Fruit fly (Drosophila melanogaster) whole organism, embryonic: ENCODE data around the gene SmydA-9.

Experiments used
- Atf-2 ChIP-seq: fragments of 200-800 bp; sonication (Bioruptor generic); optimal IDR thresholded peaks from 2 replicates; lab custom pipeline; 2016; ENCODE audit warnings: missing biosample characterization, missing genetic modification characterization
- Bdp1 ChIP-seq: fragments of 200-800 bp; sonication (Bioruptor generic); optimal IDR thresholded peaks from 3 replicates; lab custom pipeline; 2016; ENCODE audit warnings: missing biosample characterization, missing genetic modification characterization
- BtbVII ChIP-seq: fragments of 200-800 bp; sonication (Bioruptor generic); optimal IDR thresholded peaks from 3 replicates; lab custom pipeline; 2017; ENCODE audit warnings: missing biosample characterization, mild to moderate bottlenecking, missing genetic modification characterization
- CG10565 ChIP-seq: fragments of 200-800 bp; sonication (Bioruptor generic); optimal IDR thresholded peaks from 3 replicates; lab custom pipeline; 2016; ENCODE audit warnings: missing biosample characterization, mild to moderate bottlenecking, missing genetic modification characterization
- CG11695 ChIP-seq: fragments of 200-800 bp; sonication (Bioruptor generic); IDR thresholded peaks from 3 replicates; pipeline ENCODE4 v1.3.6; 2022; ENCODE audit warnings: missing biosample characterization, missing genetic modification characterization
- CG12219 ChIP-seq: fragments of 200-800 bp; sonication (Bioruptor generic); optimal IDR thresholded peaks from 3 replicates; lab custom pipeline; 2018; ENCODE audit warnings: missing biosample characterization, mild to moderate bottlenecking, missing genetic modification characterization
- CG12391 ChIP-seq: fragments of 200-800 bp; sonication (Bioruptor generic); optimal IDR thresholded peaks from 3 replicates; lab custom pipeline; 2018; ENCODE audit warnings: missing biosample characterization, mild to moderate bottlenecking, missing genetic modification characterization, moderate library complexity
- CG15514 ChIP-seq: fragments of 200-800 bp; sonication (Bioruptor generic); optimal IDR thresholded peaks from 3 replicates; lab custom pipeline; 2017; ENCODE audit warnings: missing biosample characterization, missing genetic modification characterization, mild to moderate bottlenecking, moderate library complexity, missing genetic modification reagents
- CG16813 ChIP-seq: fragments of 200-800 bp; sonication (Bioruptor generic); IDR thresholded peaks from 3 replicates; pipeline ENCODE4 v1.3.6; 2022; ENCODE audit warnings: missing biosample characterization, missing genetic modification characterization; ENCODE audit not compliant: partially characterized antibody
- CG17385 ChIP-seq: fragments of 200-800 bp; sonication (Bioruptor generic); optimal IDR thresholded peaks from 3 replicates; lab custom pipeline; 2018; ENCODE audit warnings: missing biosample characterization, mild to moderate bottlenecking, missing genetic modification characterization
- CG17568 ChIP-seq: fragments of 200-800 bp; sonication (Bioruptor generic); optimal IDR thresholded peaks from 2 replicates; lab custom pipeline; 2018; ENCODE audit warnings: missing biosample characterization, mild to moderate bottlenecking, missing genetic modification characterization, moderate library complexity
- CG18599 ChIP-seq: fragments of 200-800 bp; sonication (Bioruptor generic); optimal IDR thresholded peaks from 3 replicates; lab custom pipeline; 2017; ENCODE audit warnings: missing biosample characterization, missing genetic modification characterization, mild to moderate bottlenecking, moderate library complexity, missing genetic modification reagents
- CG18619 ChIP-seq: fragments of 200-800 bp; sonication (Bioruptor generic); optimal IDR thresholded peaks from 3 replicates; lab custom pipeline; 2017; ENCODE audit warnings: missing biosample characterization, mild to moderate bottlenecking, missing genetic modification characterization
- CG2120 ChIP-seq: fragments of 200-800 bp; sonication (Bioruptor generic); optimal IDR thresholded peaks from 3 replicates; lab custom pipeline; 2016; ENCODE audit warnings: missing biosample characterization, missing genetic modification characterization
- CG30020 ChIP-seq: fragments of 200-800 bp; optimal IDR thresholded peaks from 2 replicates; lab custom pipeline; 2019; ENCODE audit warnings: missing biosample characterization, mild to moderate bottlenecking, missing genetic modification characterization, moderate library complexity
- CG32767 ChIP-seq: fragments of 200-800 bp; sonication (Bioruptor generic); IDR thresholded peaks from 2 replicates; pipeline ENCODE4 v1.3.6; 2022; ENCODE audit warnings: missing biosample characterization, missing genetic modification characterization
- CG3726 ChIP-seq: fragments of 200-800 bp; sonication (Bioruptor generic); IDR thresholded peaks from 3 replicates; pipeline ENCODE4, ENCODE4 v1.3.6; 2022; ENCODE audit warnings: missing biosample characterization, missing genetic modification characterization
- CG7987 ChIP-seq: fragments of 200-800 bp; sonication (Bioruptor generic); optimal IDR thresholded peaks from 2 replicates; lab custom pipeline; 2018; ENCODE audit warnings: missing biosample characterization, mild to moderate bottlenecking, missing genetic modification characterization, moderate library complexity
- CG8944 ChIP-seq: fragments of 200-800 bp; sonication (Bioruptor generic); optimal IDR thresholded peaks from 3 replicates; lab custom pipeline; 2016; ENCODE audit warnings: missing biosample characterization, missing genetic modification characterization
- CG9727 ChIP-seq: fragments of 200-800 bp; sonication (Bioruptor generic); optimal IDR thresholded peaks from 3 replicates; lab custom pipeline; 2017; ENCODE audit warnings: missing biosample characterization, mild to moderate bottlenecking, missing genetic modification characterization
- CHES-1-like ChIP-seq: fragments of 200-800 bp; sonication (Bioruptor generic); optimal IDR thresholded peaks from 2 replicates; lab custom pipeline; 2016; ENCODE audit warnings: missing biosample characterization, missing genetic modification characterization
- CTCF ChIP-seq: fragments of 200-800 bp; sonication (Bioruptor generic); optimal IDR thresholded peaks from 2 replicates; lab custom pipeline; 2017; ENCODE audit warnings: missing biosample characterization, mild to moderate bottlenecking, missing genetic modification characterization, moderate library complexity
- D ChIP-seq, 2 experiments: fragments of 200-800 bp in 1 of 2; fragments of >200 bp in 1 of 2; sonication (Bioruptor generic) in 1 of 2; optimal IDR thresholded peaks; 2 replicates in 1 of 2; 3 replicates in 1 of 2; lab custom pipeline; 2017; ENCODE audit warnings: mild to moderate bottlenecking in 1 of 2, missing biosample characterization in 1 of 2, missing genetic modification characterization in 1 of 2, missing genetic modification reagents in 1 of 2
- Dll ChIP-seq: fragments of 200-800 bp; sonication (Bioruptor generic); IDR thresholded peaks from 4 replicates; pipeline ENCODE4 v1.3.6; 2022; ENCODE audit warnings: missing biosample characterization, missing genetic modification characterization; ENCODE audit not compliant: partially characterized antibody
- Dref ChIP-seq: fragments of 200-800 bp; sonication (Bioruptor generic); IDR thresholded peaks from 2 replicates; pipeline ENCODE4 v1.3.6; 2022; ENCODE audit warnings: missing biosample characterization, missing genetic modification characterization
- Hmr ChIP-seq: fragments of 200-800 bp; sonication (Bioruptor generic); optimal IDR thresholded peaks from 3 replicates; lab custom pipeline; 2017; ENCODE audit warnings: mild to moderate bottlenecking, missing biosample characterization, missing genetic modification reagents, missing genetic modification characterization
- Hr3 ChIP-seq: fragments of 200-800 bp; sonication (Bioruptor generic); optimal IDR thresholded peaks from 3 replicates; lab custom pipeline; 2016; ENCODE audit warnings: missing biosample characterization, missing genetic modification characterization
- Hr51 ChIP-seq, 2 experiments: fragments of 200-800 bp; sonication (Bioruptor generic); optimal IDR thresholded peaks; 2 replicates in 1 of 2; 3 replicates in 1 of 2; lab custom pipeline; 2016 to 2018; ENCODE audit warnings: missing biosample characterization in 2 of 2, missing genetic modification characterization in 2 of 2, mild to moderate bottlenecking in 1 of 2, moderate library complexity in 1 of 2
- MTF-1 ChIP-seq: fragments of 200-800 bp; sonication (Bioruptor generic); optimal IDR thresholded peaks from 2 replicates; lab custom pipeline; 2018; ENCODE audit warnings: missing biosample characterization, mild to moderate bottlenecking, missing genetic modification characterization, borderline replicate concordance
- Med ChIP-seq: fragments of 200-800 bp; sonication (Bioruptor generic); peaks from one replicate; lab custom pipeline; 2016; ENCODE audit warnings: missing biosample characterization, missing genetic modification characterization, mild to moderate bottlenecking, inconsistent platforms, moderate library complexity
- Pdp1 ChIP-seq, 2 experiments: fragments of 200-800 bp; sonication (Bioruptor generic); optimal IDR thresholded peaks; 3 replicates each; lab custom pipeline; 2016; ENCODE audit warnings: missing biosample characterization in 2 of 2, missing genetic modification characterization in 2 of 2, mild to moderate bottlenecking in 1 of 2, moderate library complexity in 1 of 2
- Spps ChIP-seq: fragments of 200-800 bp; sonication (Bioruptor generic); optimal IDR thresholded peaks from 2 replicates; lab custom pipeline; 2018; ENCODE audit warnings: missing biosample characterization, mild to moderate bottlenecking, missing genetic modification characterization
- al ChIP-seq: fragments of 200-800 bp; sonication (Bioruptor generic); IDR thresholded peaks from 2 replicates; pipeline ENCODE4 v1.3.6; 2022; ENCODE audit warnings: missing biosample characterization, missing genetic modification characterization
- chinmo ChIP-seq: fragments of 200-800 bp; sonication (Bioruptor generic); IDR thresholded peaks from 4 replicates; pipeline ENCODE4 v1.3.6; 2022; ENCODE audit warnings: missing biosample characterization, missing genetic modification characterization; ENCODE audit not compliant: partially characterized antibody
- chm ChIP-seq: fragments of 200-800 bp; sonication (Bioruptor generic); IDR thresholded peaks from 2 replicates; pipeline ENCODE4 v1.3.6; 2022; ENCODE audit warnings: missing biosample characterization, missing genetic modification characterization
- crp ChIP-seq, 2 experiments: fragments of 200-800 bp; sonication (Bioruptor generic); optimal IDR thresholded peaks; 2 replicates in 1 of 2; 3 replicates in 1 of 2; lab custom pipeline; 2017; ENCODE audit warnings: missing biosample characterization in 2 of 2, missing genetic modification characterization in 2 of 2, mild to moderate bottlenecking in 1 of 2, moderate library complexity in 1 of 2
- dmrt99B ChIP-seq: fragments of 200-800 bp; sonication (Bioruptor generic); optimal IDR thresholded peaks from 2 replicates; lab custom pipeline; 2018; ENCODE audit warnings: missing biosample characterization, mild to moderate bottlenecking, missing genetic modification characterization, moderate library complexity
- en ChIP-seq: fragments of 200-800 bp; sonication (Bioruptor generic); optimal IDR thresholded peaks from 2 replicates; lab custom pipeline; 2016; ENCODE audit warnings: missing biosample characterization, missing genetic modification characterization
- gro ChIP-seq: fragments of 200-800 bp; sonication (Bioruptor generic); optimal IDR thresholded peaks from 2 replicates; lab custom pipeline; 2016; ENCODE audit warnings: missing biosample characterization, missing genetic modification characterization
- jumu ChIP-seq: fragments of 200-800 bp; sonication (Bioruptor generic); optimal IDR thresholded peaks from 3 replicates; lab custom pipeline; 2016; ENCODE audit warnings: missing biosample characterization, missing genetic modification characterization
- lilli ChIP-seq: fragments of 200-800 bp; sonication (Bioruptor generic); optimal IDR thresholded peaks from 3 replicates; lab custom pipeline; 2016; ENCODE audit warnings: missing biosample characterization, missing genetic modification characterization
- nau ChIP-seq: fragments of 200-800 bp; sonication (Bioruptor generic); optimal IDR thresholded peaks from 3 replicates; lab custom pipeline; 2017; ENCODE audit warnings: missing biosample characterization, mild to moderate bottlenecking, missing genetic modification characterization, missing genetic modification reagents
- pum ChIP-seq: fragments of 200-800 bp; sonication (Bioruptor generic); optimal IDR thresholded peaks from 2 replicates; lab custom pipeline; 2016; ENCODE audit warnings: missing biosample characterization, missing genetic modification characterization
- ranshi ChIP-seq: fragments of 200-800 bp; sonication (Bioruptor generic); IDR thresholded peaks from 2 replicates; pipeline ENCODE4 v1.3.6; 2022; ENCODE audit warnings: missing biosample characterization, missing genetic modification characterization
- ro ChIP-seq: fragments of 200-800 bp; sonication (Bioruptor generic); IDR thresholded peaks from 2 replicates; pipeline ENCODE4 v1.3.6; 2022; ENCODE audit warnings: missing biosample characterization, missing genetic modification characterization
- scrt ChIP-seq: fragments of 200-800 bp; sonication (Bioruptor generic); optimal IDR thresholded peaks from 2 replicates; lab custom pipeline; 2018; ENCODE audit warnings: missing biosample characterization, mild to moderate bottlenecking, missing genetic modification characterization, moderate library complexity
- stwl ChIP-seq: fragments of 200-800 bp; sonication (Bioruptor generic); optimal IDR thresholded peaks from 3 replicates; lab custom pipeline; 2018; ENCODE audit warnings: missing biosample characterization, mild to moderate bottlenecking, missing genetic modification characterization, moderate library complexity
- tgo ChIP-seq: fragments of 200-800 bp; sonication (Bioruptor generic); IDR thresholded peaks from 3 replicates; pipeline ENCODE4 v1.3.6; 2022; ENCODE audit warnings: missing biosample characterization, missing genetic modification characterization
- trh ChIP-seq: fragments of 200-800 bp; sonication (Bioruptor generic); optimal IDR thresholded peaks from 2 replicates; lab custom pipeline; 2016; ENCODE audit warnings: missing biosample characterization, missing genetic modification characterization

SmydA-9 gene

DNA sequence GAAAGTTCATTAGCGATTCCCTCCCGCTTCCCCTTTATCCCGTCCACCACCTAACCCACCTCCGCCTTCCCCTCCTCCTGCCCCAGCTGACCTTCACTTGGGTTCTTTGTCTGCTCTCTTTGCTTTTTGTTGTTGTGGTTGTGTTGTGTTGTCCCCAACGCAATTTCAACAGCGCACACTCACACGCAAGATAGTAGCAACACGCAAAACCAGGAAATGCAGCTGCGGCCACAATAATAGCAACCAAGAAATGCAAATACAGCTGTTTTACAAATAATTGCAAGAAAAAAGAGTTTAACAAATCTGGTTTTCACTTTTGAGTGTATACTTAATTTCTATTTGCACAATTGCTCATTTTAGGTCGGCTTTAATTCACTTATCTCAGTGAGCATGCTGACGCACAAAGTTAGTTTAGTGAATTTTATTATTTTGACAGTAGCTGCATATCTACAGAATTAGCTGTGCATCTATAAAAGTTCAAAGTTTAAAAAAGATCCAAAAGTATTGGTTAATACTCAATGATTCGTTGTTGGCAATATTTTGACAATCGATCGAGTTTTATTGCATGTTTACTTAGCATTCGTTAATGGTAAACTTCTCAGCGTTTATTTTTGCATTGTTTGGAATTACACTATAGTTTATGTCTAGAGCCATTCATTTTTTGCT, 40.7 kb upstream of the SmydA-9 start (continued):
- TF ChIP-seq CHES-1-like (GFP tag; lab: Kevin White, UChicago) (no peak), CG12391 (tag; lab: Kevin White, UChicago) (peak; percentile 40), al (GFP tag; lab: Robert Waterston, UW) (no peak), CG11695 (GFP tag; lab: Robert Waterston, UW) (0 out of 3 replicates have a peak, but pooled peaks have one; percentile 34), CG16813 (no peak), Spps (tag; lab: Kevin White, UChicago) (no peak), CG8944 (GFP tag; lab: Kevin White, UChicago) (no peak), CG12219 (GFP tag; lab: Kevin White, UChicago) (no peak), CG2120 (GFP tag; lab: Kevin White, UChicago) (peak; percentile 1), Med (GFP tag; lab: Kevin White, UChicago) (peak; percentile 85), ranshi (no peak), CG32767 (GFP tag; lab: Robert Waterston, UW) (0 out of 2 replicates have a peak, but pooled peaks have one; percentile 28), CG15514 (GFP tag; lab: Kevin White, UChicago) (no peak), tgo (GFP tag; lab: Robert Waterston, UW) (peak; percentile 56), dmrt99B (tag; lab: Kevin White, UChicago) (peak; percentile 45), Hr3 (GFP tag; lab: Kevin White, UChicago) (no peak), Dref (GFP tag; lab: Robert Waterston, UW) (no peak), trh (GFP tag; lab: Kevin White, UChicago) (no peak), Hr51 (GFP tag; optimal IDR thresholded peaks at IDR 0.05; lab: Kevin White, UChicago) (peak in 1 of 2 experiments; percentile 43), gro (GFP tag; lab: Kevin White, UChicago) (no peak), ro (GFP tag; lab: Robert Waterston, UW) (no peak), nau (no peak), CG18619 (GFP tag; lab: Kevin White, UChicago) (no peak), D (optimal IDR thresholded peaks at IDR 0.05; lab: Kevin White, UChicago) (no peak), D (GFP tag; optimal IDR thresholded peaks at IDR 0.05; lab: Kevin White, UChicago) (no peak), CG7987 (GFP tag; lab: Kevin White, UChicago) (no peak), Bdp1 (GFP tag; lab: Kevin White, UChicago) (no peak), stwl (tag; lab: Kevin White, UChicago) (no peak), chm (GFP tag; lab: Robert Waterston, UW) (no peak), en (GFP tag; lab: Kevin White, UChicago) (no peak), jumu (GFP tag; lab: Kevin White, UChicago) (no peak), Dll (GFP tag; lab: Robert Waterston, UW) (no peak), CG18599 (GFP tag; lab: Kevin White, UChicago) (peak; percentile 18), lilli (peak; percentile 25), MTF-1 (GFP tag; lab: Kevin White, UChicago) (no peak), chinmo (GFP tag; lab: Robert Waterston, UW) (no peak), Pdp1 (GFP tag; optimal IDR thresholded peaks at IDR 0.05; lab: Kevin White, UChicago) (no peak), CG10565 (GFP tag; lab: Kevin White, UChicago) (no peak), CG30020 (tag; lab: Kevin White, UChicago) (no peak), CG3726 (no peak), BtbVII (GFP tag; lab: Kevin White, UChicago) (no peak), Hmr (no peak), Atf-2 (no peak), CG9727 (peak; percentile 2), scrt (GFP tag; lab: Kevin White, UChicago) (no peak), CG17385 (GFP tag; lab: Kevin White, UChicago) (peak; percentile 4), pum (GFP tag; lab: Kevin White, UChicago) (peak; percentile 12), CTCF (GFP tag; lab: Kevin White, UChicago) (no peak), crp (GFP tag; optimal IDR thresholded peaks at IDR 0.05; lab: Kevin White, UChicago) (no peak), CG17568 (no peak)
